Fruit fly (Drosophila melanogaster): Measurements from ENCODE around the gene Mcm7.

- no peak for TF ChIP-seq Sin3A (optimal IDR thresholded peaks at IDR 0.05)
- TF ChIP-seq h (optimal IDR thresholded peaks at IDR 0.05): no peak
- TF ChIP-seq Myc (optimal IDR thresholded peaks at IDR 0.05): no peak
- no peak for TF ChIP-seq insv (optimal IDR thresholded peaks at IDR 0.05)
- no peak for TF ChIP-seq psq (optimal IDR thresholded peaks at IDR 0.05)
- no peak for TF ChIP-seq ttk (optimal IDR thresholded peaks at IDR 0.05)
These were observed 26.2 kb upstream of the Mcm7 start for dm6 chr3L:8865185-8865584.
